Worm (Caenorhabditis elegans) whole organism, L3 larva: ENCODE results near the gene ran-5.

Experiments
- ama-1 ChIP-seq: fragments of 150-350 bp; optimal IDR thresholded peaks from 2 replicates; lab custom pipeline; 2018
- ceh-28 ChIP-seq: fragments of 150-350 bp; optimal IDR thresholded peaks from 2 replicates; lab custom pipeline; 2014; ENCODE audit warnings: missing biosample characterization, missing genetic modification reagents, missing genetic modification characterization
- jun-1 ChIP-seq: fragments of 150-350 bp; optimal IDR thresholded peaks from 2 replicates; lab custom pipeline; 2014; ENCODE audit warnings: missing biosample characterization, missing genetic modification reagents, missing genetic modification characterization
- lin-39 ChIP-seq: fragments of 150-350 bp; optimal IDR thresholded peaks from 2 replicates; lab custom pipeline; 2018; ENCODE audit warnings: missing biosample characterization, missing genetic modification reagents, missing genetic modification characterization
- nfya-1 ChIP-seq: sonication (generic microtip); optimal IDR thresholded peaks from 2 replicates; lab custom pipeline; 2017; ENCODE audit warnings: missing genetic modification characterization, mild to moderate bottlenecking, missing compliant biosample characterization, antibody characterized with exemption, moderate library complexity; ENCODE audit not compliant: insufficient read depth
- nhr-237 ChIP-seq: fragments of 150-350 bp; optimal IDR thresholded peaks from 2 replicates; lab custom pipeline; 2014; ENCODE audit warnings: missing biosample characterization, missing genetic modification characterization
- pha-4 ChIP-seq: fragments of 150-350 bp; optimal IDR thresholded peaks from 2 replicates; lab custom pipeline; 2014; ENCODE audit warnings: missing biosample characterization, missing genetic modification reagents, missing genetic modification characterization
- zag-1 ChIP-seq: fragments of 150-350 bp; optimal IDR thresholded peaks from 2 replicates; lab custom pipeline; 2014; ENCODE audit warnings: missing biosample characterization, missing genetic modification characterization

- TF ChIP-seq lin-39 (tag; lab: Kevin White, UChicago): no peak
- TF ChIP-seq pha-4 (tag; lab: Kevin White, UChicago): no peak
- TF ChIP-seq nhr-237 (tag; lab: Kevin White, UChicago): no peak
- no peak for TF ChIP-seq nfya-1
- no peak for TF ChIP-seq jun-1
- no peak for TF ChIP-seq zag-1 (tag; lab: Kevin White, UChicago)
- TF ChIP-seq ceh-28 (tag; lab: Kevin White, UChicago): no peak
- TF ChIP-seq ama-1: no peak
These were observed 2.2 kb downstream of the ran-5 start, which contains the start of gene gldc-1 for ce11 chrII:6050120-6050519.
